Worm (Caenorhabditis elegans) whole organism, L2 larva: ENCODE measurements around the gene F43C11.6.

Experiments used
- C34F6.9 ChIP-seq: fragments of 150-350 bp; optimal IDR thresholded peaks from 2 replicates; lab custom pipeline; 2014; ENCODE audit warnings: missing biosample characterization, missing genetic modification characterization
- R02D3.7 ChIP-seq: fragments of 150-350 bp; optimal IDR thresholded peaks from 2 replicates; lab custom pipeline; 2014; ENCODE audit warnings: missing biosample characterization, missing genetic modification characterization
- Y55F3AM.14 ChIP-seq: fragments of 200-800 bp; sonication (Bioruptor generic); optimal IDR thresholded peaks from 2 replicates; lab custom pipeline; 2018; ENCODE audit warnings: mild to moderate bottlenecking, missing genetic modification characterization, missing compliant biosample characterization
- alr-1 ChIP-seq: fragments of 150-350 bp; optimal IDR thresholded peaks from 2 replicates; lab custom pipeline; 2014; ENCODE audit warnings: missing biosample characterization, missing genetic modification characterization
- aly-2 ChIP-seq: fragments of 150-350 bp; optimal IDR thresholded peaks from 2 replicates; lab custom pipeline; 2014; ENCODE audit warnings: missing biosample characterization, missing genetic modification characterization
- ama-1 ChIP-seq: fragments of 150-350 bp; optimal IDR thresholded peaks from 2 replicates; lab custom pipeline; 2018; ENCODE audit warnings: inconsistent platforms
- crh-2 ChIP-seq: sonication (generic microtip); optimal IDR thresholded peaks from 2 replicates; lab custom pipeline; 2017; ENCODE audit warnings: missing biosample characterization, missing genetic modification characterization
- dmd-4 ChIP-seq: sonication (generic microtip); optimal IDR thresholded peaks from 2 replicates; lab custom pipeline; 2017; ENCODE audit warnings: missing biosample characterization, missing genetic modification characterization
- egl-27 ChIP-seq: sonication (generic microtip); optimal IDR thresholded peaks from 3 replicates; lab custom pipeline; 2017; ENCODE audit warnings: missing biosample characterization, missing genetic modification reagents, missing genetic modification characterization
- elt-1 ChIP-seq: fragments of 150-350 bp; optimal IDR thresholded peaks from 2 replicates; lab custom pipeline; 2014; ENCODE audit warnings: missing biosample characterization, missing genetic modification characterization
- elt-3 ChIP-seq: sonication (generic microtip); optimal IDR thresholded peaks from 2 replicates; lab custom pipeline; 2017; ENCODE audit warnings: missing biosample characterization, missing genetic modification characterization
- fos-1 ChIP-seq: fragments of 150-350 bp; optimal IDR thresholded peaks from 2 replicates; lab custom pipeline; 2014; ENCODE audit warnings: missing biosample characterization, missing genetic modification characterization
- gmeb-1 ChIP-seq: fragments of 150-350 bp; optimal IDR thresholded peaks from 2 replicates; lab custom pipeline; 2014; ENCODE audit warnings: missing biosample characterization, missing genetic modification characterization
- lin-13 ChIP-seq: fragments of 150-350 bp; optimal IDR thresholded peaks from 2 replicates; lab custom pipeline; 2014; ENCODE audit warnings: missing biosample characterization, missing genetic modification reagents, missing genetic modification characterization
- lsy-2 ChIP-seq, 2 experiments: fragments of 150-350 bp in 1 of 2; sonication (generic microtip) in 1 of 2; optimal IDR thresholded peaks; 2 replicates each; lab custom pipeline; 2014 to 2017; ENCODE audit warnings: missing biosample characterization in 2 of 2, missing genetic modification characterization in 2 of 2
- mab-5 ChIP-seq: fragments of 150-350 bp; optimal IDR thresholded peaks from 2 replicates; lab custom pipeline; 2014; ENCODE audit warnings: missing biosample characterization, missing genetic modification characterization
- mdl-1 ChIP-seq, 2 experiments: fragments of 150-350 bp in 1 of 2; sonication (generic microtip) in 1 of 2; optimal IDR thresholded peaks; 2 replicates each; lab custom pipeline; 2017; ENCODE audit warnings: missing biosample characterization in 2 of 2, missing genetic modification characterization in 2 of 2
- nhr-10 ChIP-seq: sonication (generic microtip); optimal IDR thresholded peaks from 2 replicates; lab custom pipeline; 2017; ENCODE audit warnings: missing biosample characterization, missing genetic modification characterization
- nhr-12 ChIP-seq: fragments of 150-350 bp; optimal IDR thresholded peaks from 2 replicates; lab custom pipeline; 2014; ENCODE audit warnings: missing biosample characterization, missing genetic modification characterization
- nhr-129 ChIP-seq: fragments of 150-350 bp; optimal IDR thresholded peaks from 2 replicates; lab custom pipeline; 2014; ENCODE audit warnings: missing biosample characterization, missing genetic modification characterization
- nhr-21 ChIP-seq: fragments of 150-350 bp; optimal IDR thresholded peaks from 2 replicates; lab custom pipeline; 2014; ENCODE audit warnings: missing biosample characterization, missing genetic modification characterization
- nhr-23 ChIP-seq: fragments of 150-350 bp; optimal IDR thresholded peaks from 2 replicates; lab custom pipeline; 2014; ENCODE audit warnings: missing biosample characterization, missing genetic modification reagents, missing genetic modification characterization
- nhr-237 ChIP-seq: fragments of 150-350 bp; optimal IDR thresholded peaks from 2 replicates; lab custom pipeline; 2014; ENCODE audit warnings: missing biosample characterization, missing genetic modification characterization
- nhr-25 ChIP-seq: fragments of 150-350 bp; sonication (generic microtip); optimal IDR thresholded peaks from 3 replicates; lab custom pipeline; 2014; ENCODE audit warnings: missing biosample characterization, missing genetic modification characterization
- nhr-6 ChIP-seq: fragments of 150-350 bp; optimal IDR thresholded peaks from 2 replicates; lab custom pipeline; 2014; ENCODE audit warnings: missing biosample characterization, missing genetic modification characterization
- nhr-77 ChIP-seq: fragments of 150-350 bp; optimal IDR thresholded peaks from 2 replicates; lab custom pipeline; 2014; ENCODE audit warnings: missing biosample characterization, missing genetic modification characterization
- sem-4 ChIP-seq: fragments of 150-350 bp; optimal IDR thresholded peaks from 2 replicates; lab custom pipeline; 2014; ENCODE audit warnings: missing biosample characterization, missing genetic modification reagents, missing genetic modification characterization
- skn-1 ChIP-seq: sonication (generic microtip); optimal IDR thresholded peaks from 2 replicates; lab custom pipeline; 2017; ENCODE audit warnings: missing biosample characterization, missing genetic modification characterization
- sma-3 ChIP-seq: sonication (generic microtip); optimal IDR thresholded peaks from 2 replicates; lab custom pipeline; 2016; ENCODE audit warnings: missing genetic modification reagents, missing genetic modification characterization, missing compliant biosample characterization
- unc-39 ChIP-seq: fragments of 150-350 bp; optimal IDR thresholded peaks from 2 replicates; lab custom pipeline; 2014; ENCODE audit warnings: missing biosample characterization, missing genetic modification characterization
- unc-55 ChIP-seq: fragments of 150-350 bp; sonication (generic microtip); optimal IDR thresholded peaks from 3 replicates; lab custom pipeline; 2014; ENCODE audit warnings: missing biosample characterization, missing genetic modification reagents, missing genetic modification characterization
- unc-62 ChIP-seq: fragments of 150-350 bp; optimal IDR thresholded peaks from 2 replicates; lab custom pipeline; 2014; ENCODE audit warnings: missing biosample characterization, missing genetic modification reagents, missing genetic modification characterization
- zag-1 ChIP-seq: fragments of 150-350 bp; optimal IDR thresholded peaks from 2 replicates; lab custom pipeline; 2014; ENCODE audit warnings: missing biosample characterization, missing genetic modification characterization
- ztf-1 ChIP-seq: fragments of 200-800 bp; sonication (Bioruptor generic); conservative IDR thresholded peaks from 2 replicates; pipeline ENCODE4 v1.3.6; 2022; ENCODE audit warnings: missing genetic modification characterization, missing compliant biosample characterization
- ztf-11 ChIP-seq: sonication (generic microtip); optimal IDR thresholded peaks from 2 replicates; lab custom pipeline; 2017; ENCODE audit warnings: missing biosample characterization, missing genetic modification characterization
- ztf-4 ChIP-seq: fragments of 150-350 bp; optimal IDR thresholded peaks from 2 replicates; lab custom pipeline; 2014; ENCODE audit warnings: missing biosample characterization, missing genetic modification characterization

The F43C11.6 gene

ce11 chrII:2332220-2332619 is 10.0 kb upstream of the F43C11.6 start, which contains the start of gene F43C11.8:
Gene F43C11.8, plus strand, starts transcription at chrII:2332520.
- peak; percentile 1 for TF ChIP-seq fos-1 (tag; lab: Kevin White, UChicago)
- no peak for TF ChIP-seq elt-1 (tag; lab: Kevin White, UChicago)

- TF ChIP-seq nhr-129 (tag; lab: Kevin White, UChicago) (no peak), gmeb-1 (tag; lab: Kevin White, UChicago) (peak; percentile 26), fos-1 (tag; lab: Kevin White, UChicago) (peak; percentile 60)
These were observed 6.7 kb upstream of the F43C11.6 start, which contains the start of gene F43C11.7 for ce11 chrII:2335572-2335971. Gene F43C11.7, plus strand, starts transcription at chrII:2335897.

ce11 chrII:2336177-2336576 is 6.1 kb upstream of the F43C11.6 start:
- no peak for TF ChIP-seq nhr-77
- no peak for TF ChIP-seq nhr-10
- TF ChIP-seq ztf-1 (GFP tag; lab: Robert Waterston, UW): no peak
- no peak for TF ChIP-seq nhr-25
- TF ChIP-seq R02D3.7 (tag; lab: Kevin White, UChicago): no peak
- no peak for TF ChIP-seq mab-5
- no peak for TF ChIP-seq zag-1 (tag; lab: Kevin White, UChicago)
- TF ChIP-seq nhr-21 (tag; lab: Kevin White, UChicago): no peak
- no peak for TF ChIP-seq ztf-4 (tag; lab: Kevin White, UChicago)
- TF ChIP-seq, all 48 proteins: peak for 0

- TF ChIP-seq nhr-23 (no peak), gmeb-1 (tag; lab: Kevin White, UChicago) (no peak), unc-39 (tag; lab: Kevin White, UChicago) (no peak), ztf-11 (tag; lab: Kevin White, UChicago) (no peak), sem-4 (tag; lab: Kevin White, UChicago) (no peak), nhr-77 (no peak), zag-1 (tag; lab: Kevin White, UChicago) (no peak), nhr-12 (no peak), ama-1 (lab: Kevin White, UChicago) (no peak), unc-55 (GFP tag; lab: Kevin White, UChicago) (peak; percentile 26), ztf-4 (tag; lab: Kevin White, UChicago) (no peak), alr-1 (tag; lab: Kevin White, UChicago) (no peak), skn-1 (tag; lab: Kevin White, UChicago) (no peak), nhr-6 (tag; lab: Kevin White, UChicago) (no peak), Y55F3AM.14 (GFP tag; lab: Kevin White, UChicago) (no peak), elt-1 (tag; lab: Kevin White, UChicago) (no peak), crh-2 (tag; lab: Kevin White, UChicago) (peak; percentile 14), dmd-4 (tag; lab: Kevin White, UChicago) (no peak), mab-5 (no peak), nhr-21 (tag; lab: Kevin White, UChicago) (no peak), R02D3.7 (tag; lab: Kevin White, UChicago) (no peak), lin-13 (GFP tag; lab: Kevin White, UChicago) (no peak), unc-62 (GFP tag; lab: Kevin White, UChicago) (no peak), nhr-237 (tag; lab: Kevin White, UChicago) (no peak), lsy-2 (tag; optimal IDR thresholded peaks at IDR 0.05; lab: Kevin White, UChicago) (peak in 1 of 2 experiments; percentile 38), elt-3 (tag; lab: Kevin White, UChicago) (no peak)
These were observed 1.3 kb upstream of the F43C11.6 start for ce11 chrII:2340974-2341373.

ce11 chrII:2341515-2341914 is 714 bp upstream of the F43C11.6 start, which contains the start of gene enri-1:
Gene enri-1, minus strand, starts transcription at chrII:2341615.
- TF ChIP-seq C34F6.9 (tag; lab: Kevin White, UChicago) (no peak), nhr-237 (tag; lab: Kevin White, UChicago) (no peak), nhr-21 (tag; lab: Kevin White, UChicago) (no peak)

ce11 chrII:2346672-2347071 is 4.4 kb downstream of the F43C11.6 start, which contains the start of gene F43C11.4:
Gene F43C11.4, plus strand, starts transcription at chrII:2346972.
- TF ChIP-seq aly-2: no peak
- no peak for TF ChIP-seq nhr-12
- TF ChIP-seq ama-1 (lab: Kevin White, UChicago): no peak
- TF ChIP-seq lin-13 (GFP tag; lab: Kevin White, UChicago): no peak
- no peak for TF ChIP-seq nhr-25
- TF ChIP-seq elt-3 (tag; lab: Kevin White, UChicago): no peak
- TF ChIP-seq unc-39 (tag; lab: Kevin White, UChicago): no peak
- no peak for TF ChIP-seq gmeb-1 (tag; lab: Kevin White, UChicago)
- no peak for TF ChIP-seq lsy-2 (tag; optimal IDR thresholded peaks at IDR 0.05; lab: Kevin White, UChicago)
- TF ChIP-seq egl-27: no peak
- TF ChIP-seq mdl-1 (tag; optimal IDR thresholded peaks at IDR 0.05; lab: Kevin White, UChicago): no peak
- TF ChIP-seq nhr-6 (tag; lab: Kevin White, UChicago): no peak
- TF ChIP-seq sma-3 (GFP tag; lab: Kevin White, UChicago): no peak
